5 worm cellular contexts compared by ENCODE assay signal in genomic region chrX:3596303-3596772, ce11.
A peak's percentile ranks its signal among the peaks of the same experiment; 100 is the strongest.
TF ChIP-seq lines count a peak whose summit lies in the region.

Gene T27A10.6, minus strand, starts transcription at chrX:3596353.

TF ChIP-seq in whole organism, L1 larva, 84 proteins besides CTCF, POLR2A, EP300 and RAD21:
- TF ChIP-seq nhr-71 (tag; optimal IDR thresholded peaks at IDR 0.05; lab: Kevin White, UChicago): no peak
- TF ChIP-seq fkh-8 (tag; optimal IDR thresholded peaks at IDR 0.05; lab: Kevin White, UChicago): no peak
- no peak for TF ChIP-seq aha-1 (tag; optimal IDR thresholded peaks at IDR 0.05; lab: Kevin White, UChicago)
- TF ChIP-seq blmp-1 (tag; optimal IDR thresholded peaks at IDR 0.05; lab: Kevin White, UChicago): peak; percentile 89
- no peak for TF ChIP-seq efl-1 (optimal IDR thresholded peaks at IDR 0.05; lab: Kevin White, UChicago)
- peak in 1 of 2 experiments; percentile 45 for TF ChIP-seq efl-1 (GFP tag; optimal IDR thresholded peaks at IDR 0.05 in 1 of 2; lab: Kevin White, UChicago)
- no peak for TF ChIP-seq pqm-1 (tag; optimal IDR thresholded peaks at IDR 0.05; lab: Kevin White, UChicago)
- TF ChIP-seq ceh-82 (tag; optimal IDR thresholded peaks at IDR 0.05; lab: Kevin White, UChicago): no peak
- no peak for TF ChIP-seq swsn-7 (tag; optimal IDR thresholded peaks at IDR 0.05; lab: Kevin White, UChicago)
- no peak for TF ChIP-seq hlh-4 (tag; optimal IDR thresholded peaks at IDR 0.05; lab: Kevin White, UChicago)

TF ChIP-seq in whole organism, L2 larva, 48 proteins besides CTCF, POLR2A, EP300 and RAD21:
- TF ChIP-seq blmp-1 (tag; optimal IDR thresholded peaks at IDR 0.05; lab: Kevin White, UChicago; ENCODE audit: insufficient read depth) (peak; percentile 29), nhr-21 (tag; optimal IDR thresholded peaks at IDR 0.05; lab: Kevin White, UChicago) (peak; percentile 25), nhr-77 (tag; optimal IDR thresholded peaks at IDR 0.05; lab: Kevin White, UChicago) (no peak)

TF ChIP-seq in whole organism, L3 larva, 47 proteins besides CTCF, POLR2A, EP300 and RAD21:
- TF ChIP-seq jun-1 (tag; optimal IDR thresholded peaks at IDR 0.05; lab: Kevin White, UChicago) (no peak), pha-4 (tag; optimal IDR thresholded peaks at IDR 0.05; lab: Kevin White, UChicago) (no peak), nhr-67 (tag; optimal IDR thresholded peaks at IDR 0.05; lab: Kevin White, UChicago) (no peak), nhr-77 (tag; optimal IDR thresholded peaks at IDR 0.05; lab: Kevin White, UChicago) (no peak), pqm-1 (tag; optimal IDR thresholded peaks at IDR 0.05; lab: Kevin White, UChicago) (no peak), ceh-28 (tag; optimal IDR thresholded peaks at IDR 0.05; lab: Kevin White, UChicago) (no peak), lin-15B (tag; optimal IDR thresholded peaks at IDR 0.05; lab: Kevin White, UChicago) (no peak), nhr-76 (tag; optimal IDR thresholded peaks at IDR 0.05; lab: Kevin White, UChicago) (no peak), aly-2 (tag; optimal IDR thresholded peaks at IDR 0.05; lab: Kevin White, UChicago) (no peak), tbx-2 (tag; optimal IDR thresholded peaks at IDR 0.05; lab: Kevin White, UChicago) (no peak), R02D3.7 (tag; optimal IDR thresholded peaks at IDR 0.05; lab: Kevin White, UChicago) (no peak), ceh-82 (tag; optimal IDR thresholded peaks at IDR 0.05; lab: Kevin White, UChicago) (no peak), nhr-11 (tag; optimal IDR thresholded peaks at IDR 0.05; lab: Kevin White, UChicago) (no peak), ceh-16 (tag; optimal IDR thresholded peaks at IDR 0.05; lab: Kevin White, UChicago) (no peak), nfya-1 (tag; optimal IDR thresholded peaks at IDR 0.05; lab: Kevin White, UChicago; ENCODE audit: insufficient read depth) (no peak), nhr-23 (tag; optimal IDR thresholded peaks at IDR 0.05; lab: Kevin White, UChicago) (peak; percentile 51), nhr-12 (tag; optimal IDR thresholded peaks at IDR 0.05; lab: Kevin White, UChicago) (no peak), nhr-43 (tag; optimal IDR thresholded peaks at IDR 0.05; lab: Kevin White, UChicago; ENCODE audit: poor library complexity, severe bottlenecking) (peak; percentile 44)

TF ChIP-seq in whole organism, L4 larva, 104 proteins besides CTCF, POLR2A, EP300 and RAD21:
- no peak for TF ChIP-seq ceh-20 (GFP tag; IDR thresholded peaks at IDR 0.05; lab: Robert Waterston, UW)
- TF ChIP-seq hlh-11 (tag; optimal IDR thresholded peaks at IDR 0.05; lab: Kevin White, UChicago): peak; percentile 55
- TF ChIP-seq unc-62 (GFP tag; optimal IDR thresholded peaks at IDR 0.05 in 1 of 2; lab: Kevin White, UChicago): peak in 1 of 2 experiments; percentile 9
- no peak for TF ChIP-seq unc-62 (tag; optimal IDR thresholded peaks at IDR 0.05; lab: Kevin White, UChicago)
- peak; percentile 41 for TF ChIP-seq mxl-3 (GFP tag; optimal IDR thresholded peaks at IDR 0.05; lab: Kevin White, UChicago)
- no peak for TF ChIP-seq sdz-12 (GFP tag; optimal IDR thresholded peaks at IDR 0.05; lab: Kevin White, UChicago)
- TF ChIP-seq nhr-25 (tag; optimal IDR thresholded peaks at IDR 0.05; lab: Kevin White, UChicago; ENCODE audit: borderline replicate concordance, insufficient read depth): no peak
- no peak for TF ChIP-seq lin-29 (GFP tag; IDR thresholded peaks at IDR 0.05; lab: Robert Waterston, UW)
- TF ChIP-seq tag-97 (GFP tag; IDR thresholded peaks at IDR 0.05; lab: Robert Waterston, UW): no peak
- no peak for TF ChIP-seq ZK546.5 (tag; optimal IDR thresholded peaks at IDR 0.05; lab: Kevin White, UChicago)
- TF ChIP-seq unc-39 (tag; optimal IDR thresholded peaks at IDR 0.05; lab: Kevin White, UChicago): no peak
- TF ChIP-seq dpl-1 (GFP tag; optimal IDR thresholded peaks at IDR 0.05; lab: Kevin White, UChicago): no peak

TF ChIP-seq in whole organism, mixed stage, embryonic, 35 proteins besides CTCF, POLR2A, EP300 and RAD21:
- peak; percentile 77 for TF ChIP-seq blmp-1 (tag; optimal IDR thresholded peaks at IDR 0.05; lab: Kevin White, UChicago)
- no peak for TF ChIP-seq ceh-43 (GFP tag; optimal IDR thresholded peaks at IDR 0.05; lab: Kevin White, UChicago)
- no peak for TF ChIP-seq snpc-4 (tag; optimal IDR thresholded peaks at IDR 0.05; lab: Kevin White, UChicago)
- peak; percentile 92 for TF ChIP-seq ham-2 (GFP tag; optimal IDR thresholded peaks at IDR 0.05; lab: Kevin White, UChicago)
- TF ChIP-seq elt-1 (tag; optimal IDR thresholded peaks at IDR 0.05; lab: Kevin White, UChicago; ENCODE audit: borderline replicate concordance, insufficient read depth): peak; percentile 85
- no peak for TF ChIP-seq sptf-1 (tag; optimal IDR thresholded peaks at IDR 0.05; lab: Kevin White, UChicago)
